Worm (Caenorhabditis elegans) whole organism, young adult: ENCODE data around the gene str-103.

ENCODE experiments used
- Y67H2A.10 ChIP-seq: fragments of 200-800 bp; sonication (Bioruptor generic); conservative IDR thresholded peaks from 2 replicates; pipeline ENCODE4 v1.3.6; 2022; ENCODE audit warnings: missing genetic modification reagents, missing genetic modification characterization, missing compliant biosample characterization
- Y95B8A.8 ChIP-seq: fragments of 200-800 bp; sonication (Bioruptor generic); IDR thresholded peaks from 2 replicates; pipeline ENCODE4 v1.3.6; 2022; ENCODE audit warnings: missing genetic modification reagents, missing genetic modification characterization, missing compliant biosample characterization
- atf-7 ChIP-seq: sonication (generic microtip); optimal IDR thresholded peaks from 2 replicates; lab custom pipeline; 2017; ENCODE audit warnings: mild to moderate bottlenecking, missing genetic modification characterization, missing compliant biosample characterization
- attf-6 ChIP-seq: fragments of 200-800 bp; sonication (Bioruptor generic); IDR thresholded peaks from 2 replicates; pipeline ENCODE4 v1.3.6; 2022; ENCODE audit warnings: missing genetic modification reagents, missing genetic modification characterization, missing compliant biosample characterization
- ets-4 ChIP-seq: fragments of 200-800 bp; sonication (Bioruptor generic); optimal IDR thresholded peaks from 2 replicates; lab custom pipeline; 2018; ENCODE audit warnings: mild to moderate bottlenecking, missing genetic modification characterization, missing compliant biosample characterization
- him-1 ChIP-seq: sonication (generic microtip); optimal IDR thresholded peaks from 2 replicates; lab custom pipeline; 2016; ENCODE audit warnings: missing genotype, missing genetic modification reagents, missing genetic modification characterization, missing compliant biosample characterization
- lin-35 ChIP-seq, 3 experiments: fragments of 150-350 bp in 2 of 3; sonication (generic microtip) in 1 of 3; optimal IDR thresholded peaks; 2 replicates each; lab custom pipeline; 2014 to 2018; ENCODE audit warnings: missing biosample characterization in 3 of 3, missing genetic modification characterization in 3 of 3, missing genetic modification reagents in 3 of 3
- lir-1 ChIP-seq: fragments of 200-800 bp; sonication (Bioruptor generic); conservative IDR thresholded peaks from 2 replicates; pipeline ENCODE4 v1.3.6; 2022; ENCODE audit warnings: missing genetic modification reagents, missing genetic modification characterization, missing compliant biosample characterization
- madf-8 ChIP-seq: fragments of 200-800 bp; sonication (Bioruptor generic); conservative IDR thresholded peaks from 2 replicates; pipeline ENCODE4 v1.3.6; 2022; ENCODE audit warnings: missing genetic modification reagents, missing genetic modification characterization, missing compliant biosample characterization
- nfya-2 ChIP-seq: fragments of 200-800 bp; sonication (Bioruptor generic); IDR thresholded peaks from 2 replicates; pipeline ENCODE4 v1.3.6; 2022; ENCODE audit warnings: missing genetic modification reagents, missing genetic modification characterization, missing compliant biosample characterization
- snpc-3.4 ChIP-seq: sonication (generic microtip); optimal IDR thresholded peaks from 2 replicates; lab custom pipeline; 2017; ENCODE audit warnings: missing genetic modification characterization, mild to moderate bottlenecking, missing compliant biosample characterization, antibody characterized with exemption, moderate library complexity, missing genotype, missing genetic modification reagents
- tbx-9 ChIP-seq: sonication (generic microtip); optimal IDR thresholded peaks from 2 replicates; lab custom pipeline; 2016; ENCODE audit warnings: borderline replicate concordance, missing genetic modification characterization, inconsistent platforms, missing compliant biosample characterization
- unc-62 ChIP-seq: fragments of 150-350 bp; optimal IDR thresholded peaks from 2 replicates; lab custom pipeline; 2014; ENCODE audit warnings: missing biosample characterization, missing genetic modification reagents, missing genetic modification characterization

- TF ChIP-seq unc-62 = no peak
- TF ChIP-seq madf-8 = no peak
- TF ChIP-seq nfya-2 (GFP tag; lab: Robert Waterston, UW) = no peak
- no peak for TF ChIP-seq tbx-9
- TF ChIP-seq lin-35 (GFP tag; optimal IDR thresholded peaks at IDR 0.05; lab: Kevin White, UChicago) = no peak
- no peak for TF ChIP-seq atf-7 (tag; lab: Kevin White, UChicago)
- TF ChIP-seq lir-1 (GFP tag; lab: Robert Waterston, UW) = no peak
- no peak for TF ChIP-seq ets-4
- no peak for TF ChIP-seq snpc-3.4 (tag; lab: Kevin White, UChicago)
- TF ChIP-seq Y95B8A.8 = no peak
- TF ChIP-seq Y67H2A.10 (GFP tag; lab: Robert Waterston, UW) = no peak
- TF ChIP-seq attf-6 (GFP tag; lab: Robert Waterston, UW) = no peak
- TF ChIP-seq him-1 (tag; lab: Kevin White, UChicago) = no peak
These were observed 30.3 kb upstream of the str-103 start, which contains the start of gene F10A3.4 for ce11 chrV:16148805-16149204.
